Fruit fly (Drosophila melanogaster) whole organism, embryonic: Measurements from ENCODE around the gene Ac13E.

Experiments used
- Antp ChIP-seq: fragments of 200-800 bp; sonication (Bioruptor generic); optimal IDR thresholded peaks from 3 replicates; lab custom pipeline; 2016; ENCODE audit warnings: missing biosample characterization, missing genetic modification characterization
- Bteb2 ChIP-seq: fragments of 200-800 bp; sonication (Bioruptor generic); optimal IDR thresholded peaks from 2 replicates; lab custom pipeline; 2016; ENCODE audit warnings: missing biosample characterization, missing genetic modification characterization
- C15 ChIP-seq: fragments of 200-800 bp; sonication (Bioruptor generic); IDR thresholded peaks from 3 replicates; pipeline ENCODE4 v1.3.6; 2022; ENCODE audit warnings: missing biosample characterization, missing genetic modification characterization
- CG10147 ChIP-seq: fragments of 200-800 bp; sonication (Bioruptor generic); optimal IDR thresholded peaks from 2 replicates; lab custom pipeline; 2019; ENCODE audit warnings: missing biosample characterization, mild to moderate bottlenecking, missing genetic modification characterization, moderate library complexity
- CG10209 ChIP-seq: fragments of 200-800 bp; sonication (Bioruptor generic); optimal IDR thresholded peaks from 3 replicates; lab custom pipeline; 2017; ENCODE audit warnings: missing biosample characterization, mild to moderate bottlenecking, missing genetic modification characterization, missing genetic modification reagents
- CG11093 ChIP-seq: fragments of 200-800 bp; sonication (Bioruptor generic); IDR thresholded peaks from 3 replicates; pipeline ENCODE4 v1.3.6; 2022; ENCODE audit warnings: missing biosample characterization, missing genetic modification characterization
- CG11456 ChIP-seq: fragments of 200-800 bp; sonication (Bioruptor generic); IDR thresholded peaks from 3 replicates; pipeline ENCODE4 v1.3.6; 2022; ENCODE audit warnings: missing biosample characterization, missing genetic modification characterization
- CG11695 ChIP-seq: fragments of 200-800 bp; sonication (Bioruptor generic); IDR thresholded peaks from 3 replicates; pipeline ENCODE4 v1.3.6; 2022; ENCODE audit warnings: missing biosample characterization, missing genetic modification characterization
- CG14710 ChIP-seq: fragments of 200-800 bp; sonication (Bioruptor generic); optimal IDR thresholded peaks from 3 replicates; lab custom pipeline; 2019; ENCODE audit warnings: missing biosample characterization, mild to moderate bottlenecking, missing genetic modification characterization, moderate library complexity
- CG1529 ChIP-seq: fragments of 200-800 bp; sonication (Bioruptor generic); optimal IDR thresholded peaks from 3 replicates; lab custom pipeline; 2018; ENCODE audit warnings: missing biosample characterization, missing genetic modification characterization
- CG15479 ChIP-seq: fragments of 200-800 bp; sonication (Bioruptor generic); optimal IDR thresholded peaks from 3 replicates; lab custom pipeline; 2019; ENCODE audit warnings: missing biosample characterization, mild to moderate bottlenecking, missing genetic modification characterization, moderate library complexity
- CG17802 ChIP-seq: fragments of 200-800 bp; sonication (Bioruptor generic); optimal IDR thresholded peaks from 2 replicates; lab custom pipeline; 2018; ENCODE audit warnings: missing biosample characterization, mild to moderate bottlenecking, missing genetic modification characterization, moderate library complexity
- CG17829 ChIP-seq: fragments of 200-800 bp; optimal IDR thresholded peaks from 2 replicates; lab custom pipeline; 2019; ENCODE audit warnings: missing biosample characterization, mild to moderate bottlenecking, missing genetic modification characterization, moderate library complexity
- CG18764 ChIP-seq: fragments of 200-800 bp; sonication (Bioruptor generic); optimal IDR thresholded peaks from 3 replicates; lab custom pipeline; 2016; ENCODE audit warnings: missing biosample characterization, missing genetic modification characterization
- CG31441 ChIP-seq: fragments of 200-800 bp; sonication (Bioruptor generic); IDR thresholded peaks from 2 replicates; pipeline ENCODE4 v1.3.6; 2022; ENCODE audit warnings: missing biosample characterization, missing genetic modification characterization
- CG32767 ChIP-seq: fragments of 200-800 bp; sonication (Bioruptor generic); IDR thresholded peaks from 2 replicates; pipeline ENCODE4 v1.3.6; 2022; ENCODE audit warnings: missing biosample characterization, missing genetic modification characterization
- CG6272 ChIP-seq: fragments of 200-800 bp; sonication (Bioruptor generic); IDR thresholded peaks from 2 replicates; pipeline ENCODE4 v1.3.6; 2022; ENCODE audit warnings: missing biosample characterization, missing genetic modification characterization
- CG9215 ChIP-seq: fragments of 200-800 bp; sonication (Bioruptor generic); IDR thresholded peaks from 2 replicates; pipeline ENCODE4 v1.3.6; 2022; ENCODE audit warnings: missing biosample characterization, missing genetic modification characterization
- CG9797 ChIP-seq: fragments of 200-800 bp; sonication (Bioruptor generic); optimal IDR thresholded peaks from 3 replicates; lab custom pipeline; 2018; ENCODE audit warnings: missing biosample characterization, mild to moderate bottlenecking, missing genetic modification characterization
- CrebB ChIP-seq: fragments of 200-800 bp; sonication (Bioruptor generic); optimal IDR thresholded peaks from 3 replicates; lab custom pipeline; 2018; ENCODE audit warnings: missing biosample characterization, mild to moderate bottlenecking, missing genetic modification characterization
- Dfd ChIP-seq, 2 experiments: fragments of >200 bp; optimal IDR thresholded peaks; 2 replicates each; lab custom pipeline; 2017; ENCODE audit warnings: missing biosample characterization in 2 of 2, missing genetic modification characterization in 2 of 2
- Dip2 ChIP-seq: fragments of 200-800 bp; sonication (Bioruptor generic); IDR thresholded peaks from 2 replicates; pipeline ENCODE4 v1.3.6; 2022; ENCODE audit warnings: missing biosample characterization, missing genetic modification characterization
- Gsc ChIP-seq: fragments of 200-800 bp; sonication (Bioruptor generic); IDR thresholded peaks from 2 replicates; pipeline ENCODE4 v1.3.6; 2022; ENCODE audit warnings: missing biosample characterization, missing genetic modification characterization
- Hand ChIP-seq: fragments of 200-800 bp; sonication (Bioruptor generic); optimal IDR thresholded peaks from 2 replicates; lab custom pipeline; 2017; ENCODE audit warnings: mild to moderate bottlenecking, missing biosample characterization, missing genetic modification reagents, missing genetic modification characterization
- Kr ChIP-seq: fragments of 200-800 bp; sonication (Bioruptor generic); optimal IDR thresholded peaks from 2 replicates; lab custom pipeline; 2017; ENCODE audit warnings: missing biosample characterization, mild to moderate bottlenecking, missing genetic modification characterization
- MESR4 ChIP-seq: fragments of 200-800 bp; sonication (Bioruptor generic); optimal IDR thresholded peaks from 2 replicates; lab custom pipeline; 2018; ENCODE audit warnings: missing biosample characterization, mild to moderate bottlenecking, missing genetic modification characterization, moderate library complexity
- PHDP ChIP-seq: fragments of 200-800 bp; sonication (Bioruptor generic); optimal IDR thresholded peaks from 3 replicates; lab custom pipeline; 2018; ENCODE audit warnings: missing biosample characterization, mild to moderate bottlenecking, missing genetic modification characterization, moderate library complexity
- Scr ChIP-seq: fragments of 200-800 bp; sonication (Bioruptor generic); IDR thresholded peaks from 2 replicates; pipeline ENCODE4 v1.3.6; 2022; ENCODE audit warnings: missing biosample characterization, missing genetic modification characterization; ENCODE audit not compliant: partially characterized antibody
- ato ChIP-seq: fragments of 200-800 bp; sonication (Bioruptor generic); IDR thresholded peaks from 2 replicates; pipeline ENCODE4 v1.3.6; 2022; ENCODE audit warnings: missing biosample characterization, missing genetic modification characterization; ENCODE audit not compliant: partially characterized antibody
- bowl ChIP-seq: fragments of 200-800 bp; sonication (Bioruptor generic); IDR thresholded peaks from 2 replicates; pipeline ENCODE4 v1.3.6; 2022; ENCODE audit warnings: missing biosample characterization, missing genetic modification characterization
- corto ChIP-seq: fragments of 200-800 bp; sonication (Bioruptor generic); optimal IDR thresholded peaks from 2 replicates; lab custom pipeline; 2016; ENCODE audit warnings: missing biosample characterization, mild to moderate bottlenecking, missing genetic modification characterization, moderate library complexity
- disco-r ChIP-seq: fragments of 200-800 bp; sonication (Bioruptor generic); optimal IDR thresholded peaks from 2 replicates; lab custom pipeline; 2016; ENCODE audit warnings: missing biosample characterization, missing genetic modification characterization
- dmrt99B ChIP-seq: fragments of 200-800 bp; sonication (Bioruptor generic); optimal IDR thresholded peaks from 2 replicates; lab custom pipeline; 2018; ENCODE audit warnings: missing biosample characterization, mild to moderate bottlenecking, missing genetic modification characterization, moderate library complexity
- dysf ChIP-seq: fragments of 200-800 bp; sonication (Bioruptor generic); IDR thresholded peaks from 3 replicates; pipeline ENCODE4 v1.3.6; 2022; ENCODE audit warnings: missing biosample characterization, missing genetic modification characterization
- eve ChIP-seq, 2 experiments: fragments of >200 bp; optimal IDR thresholded peaks; 2 replicates each; lab custom pipeline; 2017; ENCODE audit warnings: missing biosample characterization in 2 of 2, missing genetic modification characterization in 2 of 2
- fd96Cb ChIP-seq: fragments of 200-800 bp; sonication (Bioruptor generic); optimal IDR thresholded peaks from 2 replicates; lab custom pipeline; 2018; ENCODE audit warnings: missing biosample characterization, mild to moderate bottlenecking, missing genetic modification characterization, moderate library complexity
- ftz-f1 ChIP-seq: fragments of 200-800 bp; sonication (Bioruptor generic); optimal IDR thresholded peaks from 2 replicates; lab custom pipeline; 2016; ENCODE audit warnings: missing biosample characterization, missing genetic modification characterization
- h ChIP-seq: fragments of >200 bp; optimal IDR thresholded peaks from 2 replicates; lab custom pipeline; 2017
- ham ChIP-seq: fragments of 200-800 bp; sonication (Bioruptor generic); IDR thresholded peaks from 2 replicates; pipeline ENCODE4 v1.3.6; 2022; ENCODE audit warnings: missing biosample characterization, missing genetic modification characterization
- kay ChIP-seq: fragments of 200-800 bp; sonication (Bioruptor generic); optimal IDR thresholded peaks from 2 replicates; lab custom pipeline; 2016; ENCODE audit warnings: missing biosample characterization, missing genetic modification characterization
- mirr ChIP-seq: fragments of 200-800 bp; sonication (Bioruptor generic); optimal IDR thresholded peaks from 3 replicates; lab custom pipeline; 2018; ENCODE audit warnings: missing biosample characterization, mild to moderate bottlenecking, missing genetic modification characterization
- nmo ChIP-seq: fragments of 200-800 bp; sonication (Bioruptor generic); optimal IDR thresholded peaks from 2 replicates; lab custom pipeline; 2018; ENCODE audit warnings: missing biosample characterization, mild to moderate bottlenecking, missing genetic modification characterization, moderate library complexity
- oc ChIP-seq: fragments of 200-800 bp; sonication (Bioruptor generic); optimal IDR thresholded peaks from 2 replicates; lab custom pipeline; 2018; ENCODE audit warnings: missing biosample characterization, mild to moderate bottlenecking, missing genetic modification characterization, moderate library complexity
- prd ChIP-seq, 3 experiments: fragments of >200 bp in 2 of 3; fragments of 200-800 bp in 1 of 3; sonication (Bioruptor generic) in 1 of 3; optimal IDR thresholded peaks in 2 of 3; IDR thresholded peaks in 1 of 3; 2 replicates in 2 of 3; 3 replicates in 1 of 3; pipeline versions ENCODE4 v1.3.6 to Lab custom; 2017 to 2022; ENCODE audit warnings: missing biosample characterization in 1 of 3, missing genetic modification characterization in 1 of 3
- psq ChIP-seq: fragments of 200-800 bp; sonication (Bioruptor generic); optimal IDR thresholded peaks from 2 replicates; lab custom pipeline; 2017; ENCODE audit warnings: missing biosample characterization, missing genetic modification characterization
- sisA ChIP-seq: fragments of 200-800 bp; sonication (Bioruptor generic); IDR thresholded peaks from 2 replicates; pipeline ENCODE4 v1.3.6; 2022; ENCODE audit warnings: missing biosample characterization, missing genetic modification characterization
- stwl ChIP-seq: fragments of 200-800 bp; sonication (Bioruptor generic); optimal IDR thresholded peaks from 3 replicates; lab custom pipeline; 2018; ENCODE audit warnings: missing biosample characterization, mild to moderate bottlenecking, missing genetic modification characterization, moderate library complexity
- vnd ChIP-seq: fragments of 200-800 bp; sonication (Bioruptor generic); IDR thresholded peaks from 3 replicates; pipeline ENCODE4 v1.3.6; 2022; ENCODE audit warnings: missing biosample characterization, missing genetic modification characterization; ENCODE audit not compliant: partially characterized antibody

Gene Ac13E

dm6 chrX:15471904-15472303, 82.2 kb downstream of the Ac13E start, which contains the start of the genes Grip128 and Alg14 (continued):
- TF ChIP-seq CG1529 (no peak), C15 (GFP tag; lab: Robert Waterston, UW) (no peak), Dip2 (GFP tag; lab: Robert Waterston, UW) (no peak), stwl (peak; percentile 16), Kr (GFP tag; lab: Kevin White, UChicago) (no peak), Gsc (no peak), bowl (GFP tag; lab: Robert Waterston, UW) (no peak), Antp (GFP tag; lab: Kevin White, UChicago) (no peak), CG17802 (tag; lab: Kevin White, UChicago) (no peak), mirr (GFP tag; lab: Kevin White, UChicago) (no peak), CG17829 (no peak), dmrt99B (tag; lab: Kevin White, UChicago) (no peak), CG9215 (GFP tag; lab: Robert Waterston, UW) (no peak), CG18764 (no peak), kay (GFP tag; lab: Kevin White, UChicago) (no peak), MESR4 (GFP tag; lab: Kevin White, UChicago) (peak; percentile 21), CG31441 (GFP tag; lab: Robert Waterston, UW) (no peak), CG14710 (no peak), CG9797 (GFP tag; lab: Kevin White, UChicago) (no peak), CG10147 (GFP tag; lab: Kevin White, UChicago) (no peak), CG11093 (GFP tag; lab: Robert Waterston, UW) (no peak), Bteb2 (no peak), ato (GFP tag; lab: Robert Waterston, UW) (0 out of 2 replicates have a peak, but pooled peaks have one; percentile 41), Dfd (GFP tag; optimal IDR thresholded peaks at IDR 0.05; lab: Kevin White, UChicago) (no peak), oc (tag; lab: Kevin White, UChicago) (no peak), ham (GFP tag; lab: Robert Waterston, UW) (no peak), dysf (no peak), sisA (GFP tag; lab: Robert Waterston, UW) (no peak), corto (GFP tag; lab: Kevin White, UChicago) (no peak), CG6272 (GFP tag; lab: Robert Waterston, UW) (no peak), CG11456 (GFP tag; lab: Robert Waterston, UW) (no peak), nmo (no peak), eve (GFP tag; optimal IDR thresholded peaks at IDR 0.05; lab: Kevin White, UChicago) (no peak), CG10209 (GFP tag; lab: Kevin White, UChicago) (no peak), Hand (GFP tag; lab: Kevin White, UChicago) (no peak), fd96Cb (no peak), CG11695 (GFP tag; lab: Robert Waterston, UW) (no peak), psq (no peak), vnd (GFP tag; lab: Robert Waterston, UW) (0 out of 3 replicates have a peak, but pooled peaks have one; percentile 29), prd (optimal IDR thresholded peaks at IDR 0.05; lab: Kevin White, UChicago) (no peak), prd (GFP tag; IDR thresholded peaks at IDR 0.05; lab: Robert Waterston, UW) (no peak), CG32767 (GFP tag; lab: Robert Waterston, UW) (no peak), Scr (GFP tag; lab: Robert Waterston, UW) (peak; percentile 58), ftz-f1 (GFP tag; lab: Kevin White, UChicago) (no peak), CG15479 (GFP tag; lab: Kevin White, UChicago) (no peak), PHDP (no peak), h (lab: Kevin White, UChicago) (no peak), disco-r (no peak), CrebB (tag; lab: Kevin White, UChicago) (no peak)
